Worm (Caenorhabditis elegans) whole organism, L4 larva: ENCODE results near the gene tbb-2.

Experiments used
- D1046.2 ChIP-seq: fragments of 200-800 bp; sonication (Bioruptor generic); IDR thresholded peaks from 2 replicates; pipeline ENCODE4 v1.3.6; 2022; ENCODE audit warnings: missing genetic modification characterization, missing compliant biosample characterization
- F10B5.3 ChIP-seq: sonication (generic microtip); optimal IDR thresholded peaks from 2 replicates; lab custom pipeline; 2016; ENCODE audit warnings: mild to moderate bottlenecking, missing genetic modification characterization, missing compliant biosample characterization
- F26F4.8 ChIP-seq: fragments of 200-800 bp; sonication (Bioruptor generic); conservative IDR thresholded peaks from 2 replicates; pipeline ENCODE4 v1.3.6; 2022; ENCODE audit warnings: missing genetic modification characterization, missing compliant biosample characterization
- F37D6.2 ChIP-seq: sonication (generic microtip); optimal IDR thresholded peaks from 2 replicates; lab custom pipeline; 2016; ENCODE audit warnings: mild to moderate bottlenecking, missing genetic modification characterization, missing compliant biosample characterization
- F44E2.7 ChIP-seq: fragments of 200-800 bp; sonication (Bioruptor generic); IDR thresholded peaks from 2 replicates; pipeline ENCODE4 v2.1.2; 2022; ENCODE audit warnings: missing genetic modification characterization, missing compliant biosample characterization
- F49E8.2 ChIP-seq: sonication (generic microtip); optimal IDR thresholded peaks from 2 replicates; lab custom pipeline; 2016; ENCODE audit warnings: missing compliant biosample characterization, mild to moderate bottlenecking, missing genetic modification characterization, borderline replicate concordance
- T20F7.1 ChIP-seq: fragments of 200-800 bp; sonication (Bioruptor generic); optimal IDR thresholded peaks from 2 replicates; lab custom pipeline; 2018; ENCODE audit warnings: mild to moderate bottlenecking, missing genetic modification characterization, missing compliant biosample characterization
- Y48G9A.11 ChIP-seq: fragments of 200-800 bp; sonication (Bioruptor generic); IDR thresholded peaks from 2 replicates; pipeline ENCODE4 v1.3.6; 2022; ENCODE audit warnings: missing genetic modification reagents, missing genetic modification characterization, missing compliant biosample characterization
- Y75B8A.6 ChIP-seq: fragments of 200-800 bp; sonication (Bioruptor generic); IDR thresholded peaks from 2 replicates; pipeline ENCODE4 v1.3.6; 2022; ENCODE audit warnings: missing genetic modification reagents, missing genetic modification characterization, missing compliant biosample characterization
- ZK337.2 ChIP-seq: fragments of 200-800 bp; sonication (Bioruptor generic); IDR thresholded peaks from 2 replicates; pipeline ENCODE4 v1.3.6; 2022; ENCODE audit warnings: missing genetic modification reagents, missing genetic modification characterization, missing compliant biosample characterization
- aha-1 ChIP-seq: fragments of 150-350 bp; peaks from one replicate; lab custom pipeline; 2014; ENCODE audit warnings: missing biosample characterization, missing genetic modification characterization
- arid-1 ChIP-seq: fragments of 200-800 bp; sonication (Bioruptor generic); conservative IDR thresholded peaks from 2 replicates; pipeline ENCODE4 v1.3.6; 2022; ENCODE audit warnings: missing genetic modification reagents, missing genetic modification characterization, missing compliant biosample characterization
- ceh-20 ChIP-seq: fragments of 200-800 bp; sonication (Bioruptor generic); IDR thresholded peaks from 2 replicates; pipeline ENCODE4 v1.3.6; 2022; ENCODE audit warnings: missing genetic modification reagents, missing genetic modification characterization, missing compliant biosample characterization
- ceh-28 ChIP-seq: fragments of 150-350 bp; optimal IDR thresholded peaks from 2 replicates; lab custom pipeline; 2014; ENCODE audit warnings: missing biosample characterization, missing genetic modification reagents, missing genetic modification characterization
- ceh-32 ChIP-seq: sonication (generic microtip); optimal IDR thresholded peaks from 2 replicates; lab custom pipeline; 2016; ENCODE audit warnings: mild to moderate bottlenecking, missing genetic modification characterization, missing compliant biosample characterization; ENCODE audit not compliant: poor library complexity
- ceh-44 ChIP-seq: fragments of 200-800 bp; sonication (Bioruptor generic); IDR thresholded peaks from 2 replicates; pipeline ENCODE4 v1.3.6; 2022; ENCODE audit warnings: missing genetic modification reagents, missing genetic modification characterization, missing compliant biosample characterization
- ceh-82 ChIP-seq: sonication (generic microtip); optimal IDR thresholded peaks from 2 replicates; lab custom pipeline; 2017; ENCODE audit warnings: missing biosample characterization, missing genetic modification characterization
- ces-1 ChIP-seq: fragments of 150-350 bp; sonication (generic microtip); optimal IDR thresholded peaks from 4 replicates; lab custom pipeline; 2014; ENCODE audit warnings: missing biosample characterization, missing genetic modification reagents, missing genetic modification characterization
- cey-2 ChIP-seq: sonication (generic microtip); optimal IDR thresholded peaks from 3 replicates; lab custom pipeline; 2017; ENCODE audit warnings: missing genetic modification characterization, mild to moderate bottlenecking, missing compliant biosample characterization, antibody characterized with exemption, borderline replicate concordance; ENCODE audit not compliant: insufficient read depth
- daf-16 ChIP-seq, 3 experiments: sonication (generic microtip); optimal IDR thresholded peaks; 2 replicates each; lab custom pipeline; 2016 to 2017; ENCODE audit warnings: missing genetic modification characterization in 3 of 3, missing genetic modification reagents in 3 of 3, mild to moderate bottlenecking in 2 of 3, missing compliant biosample characterization in 2 of 3, missing biosample characterization in 1 of 3, moderate library complexity in 1 of 3
- daf-19 ChIP-seq: fragments of 200-800 bp; sonication (Bioruptor generic); conservative IDR thresholded peaks from 2 replicates; pipeline ENCODE4 v1.3.6; 2022; ENCODE audit warnings: missing genetic modification characterization, missing compliant biosample characterization
- egl-27 ChIP-seq: sonication (generic microtip); optimal IDR thresholded peaks from 3 replicates; lab custom pipeline; 2017; ENCODE audit warnings: missing biosample characterization, missing genetic modification reagents, missing genetic modification characterization
- fkh-10 ChIP-seq: fragments of 150-350 bp; optimal IDR thresholded peaks from 2 replicates; lab custom pipeline; 2014; ENCODE audit warnings: missing biosample characterization, missing genetic modification reagents, missing genetic modification characterization
- hif-1 ChIP-seq, 2 experiments: sonication (generic microtip); optimal IDR thresholded peaks; 2 replicates each; lab custom pipeline; 2016 to 2017; ENCODE audit warnings: missing compliant biosample characterization in 2 of 2, missing genetic modification characterization in 2 of 2, missing genetic modification reagents in 2 of 2, missing genotype in 2 of 2, mild to moderate bottlenecking in 1 of 2
- hlh-11 ChIP-seq: fragments of 200-800 bp; sonication (Bioruptor generic); optimal IDR thresholded peaks from 2 replicates; lab custom pipeline; 2018; ENCODE audit warnings: mild to moderate bottlenecking, missing genetic modification characterization, missing compliant biosample characterization
- hlh-30 ChIP-seq: sonication (generic microtip); optimal IDR thresholded peaks from 2 replicates; lab custom pipeline; 2017; ENCODE audit warnings: antibody characterized with exemption, mild to moderate bottlenecking, missing genetic modification characterization, missing compliant biosample characterization; ENCODE audit not compliant: insufficient read depth
- hmg-1.1 ChIP-seq: fragments of 200-800 bp; sonication (Bioruptor generic); IDR thresholded peaks from 2 replicates; pipeline ENCODE4 v1.3.6; 2022; ENCODE audit warnings: missing genetic modification reagents, missing genetic modification characterization, missing compliant biosample characterization
- lin-13 ChIP-seq: fragments of 150-350 bp; optimal IDR thresholded peaks from 2 replicates; lab custom pipeline; 2014; ENCODE audit warnings: missing biosample characterization, missing genetic modification reagents, missing genetic modification characterization
- lin-29 ChIP-seq: fragments of 200-800 bp; sonication (Bioruptor generic); IDR thresholded peaks from 2 replicates; pipeline ENCODE4 v1.3.6; 2022; ENCODE audit warnings: missing genetic modification reagents, missing genetic modification characterization, missing compliant biosample characterization
- lin-39 ChIP-seq: fragments of 150-350 bp; optimal IDR thresholded peaks from 2 replicates; lab custom pipeline; 2014; ENCODE audit warnings: missing biosample characterization, missing genetic modification reagents, missing genetic modification characterization
- lir-3 ChIP-seq: sonication (generic microtip); optimal IDR thresholded peaks from 2 replicates; lab custom pipeline; 2016; ENCODE audit warnings: mild to moderate bottlenecking, missing genetic modification characterization, missing compliant biosample characterization
- madf-9 ChIP-seq: fragments of 200-800 bp; sonication (Bioruptor generic); conservative IDR thresholded peaks from 2 replicates; pipeline ENCODE4 v1.3.6; 2022; ENCODE audit warnings: missing genetic modification reagents, missing genetic modification characterization, missing compliant biosample characterization
- mep-1 ChIP-seq: fragments of 150-350 bp; sonication (generic microtip); optimal IDR thresholded peaks from 3 replicates; lab custom pipeline; 2014; ENCODE audit warnings: missing biosample characterization, missing genetic modification characterization
- mes-2 ChIP-seq: sonication (generic microtip); optimal IDR thresholded peaks from 2 replicates; lab custom pipeline; 2016; ENCODE audit warnings: missing genotype, mild to moderate bottlenecking, missing genetic modification characterization, missing compliant biosample characterization; ENCODE audit not compliant: poor library complexity, severe bottlenecking
- mxl-3 ChIP-seq: fragments of 200-800 bp; sonication (Bioruptor generic); optimal IDR thresholded peaks from 2 replicates; lab custom pipeline; 2018; ENCODE audit warnings: mild to moderate bottlenecking, missing genetic modification characterization, missing compliant biosample characterization
- nhr-10 ChIP-seq: fragments of 150-350 bp; optimal IDR thresholded peaks from 2 replicates; lab custom pipeline; 2014; ENCODE audit warnings: missing biosample characterization, missing genetic modification characterization
- nhr-237 ChIP-seq: sonication (generic microtip); optimal IDR thresholded peaks from 2 replicates; lab custom pipeline; 2017; ENCODE audit warnings: missing biosample characterization, missing genetic modification characterization
- nhr-41 ChIP-seq: fragments of 200-800 bp; sonication (Bioruptor generic); IDR thresholded peaks from 2 replicates; pipeline ENCODE4 v1.3.6; 2022; ENCODE audit warnings: missing genetic modification reagents, missing genetic modification characterization, missing compliant biosample characterization
- nhr-42 ChIP-seq: fragments of 200-800 bp; sonication (Bioruptor generic); IDR thresholded peaks from 2 replicates; pipeline ENCODE4 v1.3.6; 2022; ENCODE audit warnings: missing genetic modification characterization, missing compliant biosample characterization
- nhr-6 ChIP-seq: fragments of 150-350 bp; optimal IDR thresholded peaks from 2 replicates; lab custom pipeline; 2014; ENCODE audit warnings: missing biosample characterization, missing genetic modification characterization
- pqm-1 ChIP-seq: sonication (generic microtip); optimal IDR thresholded peaks from 2 replicates; lab custom pipeline; 2017; ENCODE audit warnings: missing biosample characterization, missing genetic modification characterization
- rbr-2 ChIP-seq: sonication (generic microtip); optimal IDR thresholded peaks from 2 replicates; lab custom pipeline; 2016; ENCODE audit warnings: missing genotype, missing genetic modification characterization, missing compliant biosample characterization
- skn-1 ChIP-seq: fragments of 150-350 bp; optimal IDR thresholded peaks from 2 replicates; lab custom pipeline; 2014; ENCODE audit warnings: missing biosample characterization, missing genetic modification characterization
- spr-1 ChIP-seq: sonication (generic microtip); optimal IDR thresholded peaks from 2 replicates; lab custom pipeline; 2016; ENCODE audit warnings: mild to moderate bottlenecking, missing genetic modification characterization, missing compliant biosample characterization
- unc-62 ChIP-seq, 3 experiments: fragments of 150-350 bp in 1 of 3; sonication (generic microtip); optimal IDR thresholded peaks in 2 of 3; peaks in 1 of 3; 1 replicate in 1 of 3; 2 replicates in 2 of 3; lab custom pipeline; 2014 to 2017; ENCODE audit warnings: missing biosample characterization in 3 of 3, missing genetic modification characterization in 3 of 3, missing genetic modification reagents in 3 of 3, missing genotype in 1 of 3
- vab-7 ChIP-seq: fragments of 200-800 bp; sonication (Bioruptor generic); IDR thresholded peaks from 2 replicates; pipeline ENCODE4 v1.3.6; 2022; ENCODE audit warnings: missing genetic modification reagents, missing genetic modification characterization, missing compliant biosample characterization
- zag-1 ChIP-seq: fragments of 150-350 bp; optimal IDR thresholded peaks from 2 replicates; lab custom pipeline; 2014; ENCODE audit warnings: missing biosample characterization, missing genetic modification characterization
- zfp-2 ChIP-seq: sonication (generic microtip); optimal IDR thresholded peaks from 2 replicates; lab custom pipeline; 2016; ENCODE audit warnings: mild to moderate bottlenecking, missing genetic modification characterization, missing compliant biosample characterization
- zip-2 ChIP-seq: fragments of 150-350 bp; optimal IDR thresholded peaks from 2 replicates; lab custom pipeline; 2014; ENCODE audit warnings: missing biosample characterization, missing genetic modification characterization
- ztf-11 ChIP-seq: fragments of 150-350 bp; optimal IDR thresholded peaks from 2 replicates; lab custom pipeline; 2014; ENCODE audit warnings: missing biosample characterization, missing genetic modification characterization

tbb-2 gene

DNA sequence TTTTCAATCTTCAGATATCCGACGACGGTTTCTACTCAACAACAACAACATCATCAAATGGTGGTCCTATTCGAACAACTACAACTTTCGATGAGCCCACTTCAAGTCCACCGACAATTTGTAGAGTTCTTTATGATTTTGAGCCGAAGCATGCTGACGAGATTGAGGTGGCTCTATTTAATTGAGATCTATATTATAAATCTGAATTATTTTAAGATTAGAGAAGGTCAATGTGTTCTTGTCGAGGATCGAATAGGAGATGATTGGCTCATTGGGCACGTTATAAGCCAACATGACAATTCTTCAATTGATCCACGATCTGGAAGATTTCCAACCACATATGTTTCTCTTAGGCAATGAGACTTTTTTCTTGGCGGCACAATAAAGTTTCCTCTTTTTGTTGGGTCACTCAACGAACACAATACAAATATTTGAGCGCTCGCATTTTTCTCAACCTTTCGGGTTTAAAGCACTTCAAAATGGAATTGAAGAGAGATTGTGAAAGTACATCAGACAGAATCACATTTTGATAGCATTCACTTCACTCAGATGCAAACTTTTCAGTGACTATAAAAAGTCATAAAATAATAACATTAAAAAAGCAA lies 1.9 kb downstream of the tbb-2 start (continued):
- TF ChIP-seq skn-1 (tag; lab: Kevin White, UChicago) (no peak), nhr-42 (GFP tag; lab: Robert Waterston, UW) (no peak), ces-1 (GFP tag; lab: Kevin White, UChicago) (no peak), daf-16 (GFP tag; optimal IDR thresholded peaks at IDR 0.05; lab: Kevin White, UChicago) (no peak), daf-16 (tag; optimal IDR thresholded peaks at IDR 0.05; lab: Kevin White, UChicago) (peak; percentile 2), unc-62 (GFP tag; optimal IDR thresholded peaks at IDR 0.05 in 1 of 2; lab: Kevin White, UChicago) (no peak), unc-62 (tag; optimal IDR thresholded peaks at IDR 0.05; lab: Kevin White, UChicago) (no peak), nhr-10 (no peak), spr-1 (tag; lab: Kevin White, UChicago) (peak; percentile 29), ceh-28 (tag; lab: Kevin White, UChicago) (no peak), F44E2.7 (GFP tag; lab: Robert Waterston, UW) (no peak), lir-3 (no peak), arid-1 (GFP tag; lab: Robert Waterston, UW) (peak; percentile 42), daf-19 (GFP tag; lab: Robert Waterston, UW) (0 out of 2 replicates have a peak, but pooled peaks have one; percentile 56), pqm-1 (no peak), F26F4.8 (GFP tag; lab: Robert Waterston, UW) (no peak), mes-2 (peak; percentile 17), hlh-11 (tag; lab: Kevin White, UChicago) (no peak), hmg-1.1 (GFP tag; lab: Robert Waterston, UW) (peak; percentile 53), ZK337.2 (GFP tag; lab: Robert Waterston, UW) (no peak), egl-27 (tag; lab: Kevin White, UChicago) (no peak), T20F7.1 (GFP tag; lab: Kevin White, UChicago) (no peak), F10B5.3 (no peak), Y48G9A.11 (GFP tag; lab: Robert Waterston, UW) (peak; percentile 48; the same call in 1 of the 2 replicates), fkh-10 (GFP tag; lab: Kevin White, UChicago) (no peak), zag-1 (tag; lab: Kevin White, UChicago) (no peak), nhr-6 (tag; lab: Kevin White, UChicago) (no peak), zip-2 (tag; lab: Kevin White, UChicago) (no peak), aha-1 (tag; lab: Kevin White, UChicago) (peak; percentile 96), nhr-237 (no peak), F37D6.2 (tag; lab: Kevin White, UChicago) (no peak), mep-1 (tag; lab: Kevin White, UChicago) (peak; percentile 74), ceh-32 (tag; lab: Kevin White, UChicago) (no peak), ceh-44 (GFP tag; lab: Robert Waterston, UW) (no peak), rbr-2 (tag; lab: Kevin White, UChicago) (peak; percentile 19), vab-7 (no peak), hlh-30 (tag; lab: Kevin White, UChicago) (no peak), ztf-11 (tag; lab: Kevin White, UChicago) (no peak), F49E8.2 (peak; percentile 85), mxl-3 (GFP tag; lab: Kevin White, UChicago) (no peak), Y75B8A.6 (GFP tag; lab: Robert Waterston, UW) (0 out of 2 replicates have a peak, but pooled peaks have one; percentile 14), cey-2 (tag; lab: Kevin White, UChicago) (no peak), ceh-20 (no peak), lin-39 (tag; lab: Kevin White, UChicago) (no peak), hif-1 (tag; optimal IDR thresholded peaks at IDR 0.05; lab: Kevin White, UChicago) (no peak), ceh-82 (tag; lab: Kevin White, UChicago) (no peak), lin-13 (GFP tag; lab: Kevin White, UChicago) (no peak), nhr-41 (no peak), zfp-2 (tag; lab: Kevin White, UChicago) (no peak), madf-9 (GFP tag; lab: Robert Waterston, UW) (no peak), D1046.2 (GFP tag; lab: Robert Waterston, UW) (no peak), lin-29 (GFP tag; lab: Robert Waterston, UW) (no peak)
